Fruit fly (Drosophila melanogaster) S2 (cell line): ENCODE results near the gene CG14143.

Experiments
- CG8478 ChIP-seq: fragments of >200 bp; optimal IDR thresholded peaks from 2 replicates; lab custom pipeline; 2018
- CTCF ChIP-seq, 2 experiments: fragments of >200 bp; optimal IDR thresholded peaks; 2 replicates each; lab custom pipeline; 2018

- no peak for TF ChIP-seq CTCF (optimal IDR thresholded peaks at IDR 0.05; lab: Kevin White, UChicago)
- TF ChIP-seq CG8478 (lab: Kevin White, UChicago) = no peak
Measured at dm6 chr3L:11138862-11139261, 4.1 kb downstream of the CG14143 start.
